Fruit fly (Drosophila melanogaster): Measurements from ENCODE around the gene CG12971.

DNA sequence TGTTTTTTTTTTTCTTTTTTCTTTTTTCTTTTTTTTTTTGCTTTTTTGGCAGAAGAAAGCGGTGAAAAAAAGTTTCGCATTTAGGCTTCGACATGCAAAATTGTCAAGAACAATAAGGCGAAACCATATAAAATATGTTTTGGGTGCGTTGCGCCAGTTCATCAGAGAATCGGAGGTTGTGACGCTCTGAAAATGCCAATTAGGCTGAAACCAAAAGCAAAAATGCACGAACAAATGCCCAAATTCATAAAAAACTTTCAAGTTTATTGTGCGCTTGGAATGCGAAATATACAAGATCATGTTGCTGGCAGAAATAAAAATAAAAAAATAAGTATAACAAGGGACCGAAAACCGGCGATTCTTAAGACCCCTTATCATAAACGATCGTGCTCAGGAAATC lies 33.5 kb upstream of the CG12971 start:
- TF ChIP-seq Sin3A (optimal IDR thresholded peaks at IDR 0.05) (no peak), psq (optimal IDR thresholded peaks at IDR 0.05) (no peak), insv (optimal IDR thresholded peaks at IDR 0.05) (no peak), ttk (optimal IDR thresholded peaks at IDR 0.05) (no peak), Myc (optimal IDR thresholded peaks at IDR 0.05) (no peak)

Measured in Kc167 (cell line).